Fruit fly (Drosophila melanogaster) whole organism, embryonic: ENCODE data around the gene CG31099.
A peak's percentile ranks its signal among the peaks of the same experiment; 100 is the strongest.

ENCODE experiments used
- ATbp ChIP-seq: fragments of 200-800 bp; sonication (Bioruptor generic); optimal IDR thresholded peaks from 2 replicates; lab custom pipeline; 2017; ENCODE audit warnings: missing biosample characterization, mild to moderate bottlenecking, missing genetic modification characterization, missing genetic modification reagents
- CG10431 ChIP-seq: fragments of 200-800 bp; sonication (Bioruptor generic); optimal IDR thresholded peaks from 3 replicates; lab custom pipeline; 2018; ENCODE audit warnings: missing biosample characterization, mild to moderate bottlenecking, missing genetic modification characterization
- CG11723 ChIP-seq: fragments of 200-800 bp; sonication (Bioruptor generic); optimal IDR thresholded peaks from 2 replicates; lab custom pipeline; 2017; ENCODE audit warnings: missing biosample characterization, mild to moderate bottlenecking, missing genetic modification characterization
- CG13123 ChIP-seq: fragments of 200-800 bp; sonication (Bioruptor generic); optimal IDR thresholded peaks from 2 replicates; lab custom pipeline; 2016; ENCODE audit warnings: missing biosample characterization, missing genetic modification characterization
- CG13424 ChIP-seq: fragments of 200-800 bp; sonication (Bioruptor generic); optimal IDR thresholded peaks from 2 replicates; lab custom pipeline; 2019; ENCODE audit warnings: missing biosample characterization, mild to moderate bottlenecking, missing genetic modification characterization, moderate library complexity
- CG15696 ChIP-seq: fragments of 200-800 bp; sonication (Bioruptor generic); optimal IDR thresholded peaks from 2 replicates; lab custom pipeline; 2019; ENCODE audit warnings: missing biosample characterization, mild to moderate bottlenecking, missing genetic modification characterization, moderate library complexity
- CG16863 ChIP-seq: fragments of 200-800 bp; sonication (Bioruptor generic); optimal IDR thresholded peaks from 3 replicates; lab custom pipeline; 2016; ENCODE audit warnings: missing biosample characterization, missing genetic modification characterization
- CG2889 ChIP-seq: fragments of 200-800 bp; sonication (Bioruptor generic); IDR thresholded peaks from 3 replicates; pipeline ENCODE4 v1.3.6; 2022; ENCODE audit warnings: missing biosample characterization, missing genetic modification characterization
- CG31365 ChIP-seq: fragments of 200-800 bp; sonication (Bioruptor generic); optimal IDR thresholded peaks from 2 replicates; lab custom pipeline; 2018; ENCODE audit warnings: missing biosample characterization, mild to moderate bottlenecking, missing genetic modification characterization
- CG3163 ChIP-seq: fragments of 200-800 bp; sonication (Bioruptor generic); optimal IDR thresholded peaks from 3 replicates; lab custom pipeline; 2016; ENCODE audit warnings: missing biosample characterization, missing genetic modification characterization
- CG32767 ChIP-seq: fragments of 200-800 bp; sonication (Bioruptor generic); IDR thresholded peaks from 2 replicates; pipeline ENCODE4 v1.3.6; 2022; ENCODE audit warnings: missing biosample characterization, missing genetic modification characterization
- CG32772 ChIP-seq: fragments of 200-800 bp; sonication (Bioruptor generic); IDR thresholded peaks from 2 replicates; pipeline ENCODE4 v1.3.6; 2022; ENCODE audit warnings: missing biosample characterization, missing genetic modification characterization
- CG3407 ChIP-seq: fragments of 200-800 bp; sonication (Bioruptor generic); optimal IDR thresholded peaks from 2 replicates; lab custom pipeline; 2018; ENCODE audit warnings: missing biosample characterization, mild to moderate bottlenecking, missing genetic modification characterization
- CG4730 ChIP-seq: fragments of 200-800 bp; sonication (Bioruptor generic); IDR thresholded peaks from 2 replicates; pipeline ENCODE4 v1.3.6; 2022; ENCODE audit warnings: missing biosample characterization, missing genetic modification characterization
- CG4820 ChIP-seq: fragments of 200-800 bp; sonication (Bioruptor generic); optimal IDR thresholded peaks from 3 replicates; lab custom pipeline; 2016; ENCODE audit warnings: missing biosample characterization, missing genetic modification characterization
- CG5953 ChIP-seq: fragments of 200-800 bp; sonication (Bioruptor generic); IDR thresholded peaks from 2 replicates; pipeline ENCODE4 v1.3.6; 2022; ENCODE audit warnings: missing biosample characterization, missing genetic modification characterization
- CG6765 ChIP-seq: fragments of 200-800 bp; sonication (Bioruptor generic); optimal IDR thresholded peaks from 3 replicates; lab custom pipeline; 2017; ENCODE audit warnings: missing biosample characterization, mild to moderate bottlenecking, missing genetic modification characterization
- CG9437 ChIP-seq: fragments of 200-800 bp; sonication (Bioruptor generic); optimal IDR thresholded peaks from 2 replicates; lab custom pipeline; 2018; ENCODE audit warnings: missing biosample characterization, mild to moderate bottlenecking, missing genetic modification characterization
- CG9609 ChIP-seq: fragments of 200-800 bp; sonication (Bioruptor generic); optimal IDR thresholded peaks from 3 replicates; lab custom pipeline; 2016; ENCODE audit warnings: missing biosample characterization, missing genetic modification characterization
- D ChIP-seq, 2 experiments: fragments of 200-800 bp in 1 of 2; fragments of >200 bp in 1 of 2; sonication (Bioruptor generic) in 1 of 2; optimal IDR thresholded peaks; 2 replicates in 1 of 2; 3 replicates in 1 of 2; lab custom pipeline; 2017; ENCODE audit warnings: mild to moderate bottlenecking in 1 of 2, missing biosample characterization in 1 of 2, missing genetic modification characterization in 1 of 2, missing genetic modification reagents in 1 of 2
- Dref ChIP-seq: fragments of 200-800 bp; sonication (Bioruptor generic); IDR thresholded peaks from 2 replicates; pipeline ENCODE4 v1.3.6; 2022; ENCODE audit warnings: missing biosample characterization, missing genetic modification characterization
- Eip74EF ChIP-seq, 2 experiments: fragments of 200-800 bp in 1 of 2; fragments of >200 bp in 1 of 2; sonication (Bioruptor generic) in 1 of 2; optimal IDR thresholded peaks; 2 replicates each; lab custom pipeline; 2017 to 2019; ENCODE audit warnings: missing biosample characterization in 2 of 2, missing genetic modification characterization in 2 of 2, mild to moderate bottlenecking in 1 of 2, moderate library complexity in 1 of 2
- Ets65A ChIP-seq: fragments of 200-800 bp; sonication (Bioruptor generic); peaks from one replicate; lab custom pipeline; 2016; ENCODE audit warnings: missing biosample characterization, missing genetic modification characterization
- Lim3 ChIP-seq: fragments of 200-800 bp; sonication (Bioruptor generic); IDR thresholded peaks from 2 replicates; pipeline ENCODE4 v1.3.6; 2022; ENCODE audit warnings: missing biosample characterization, missing genetic modification characterization
- MTF-1 ChIP-seq: fragments of 200-800 bp; sonication (Bioruptor generic); optimal IDR thresholded peaks from 2 replicates; lab custom pipeline; 2018; ENCODE audit warnings: missing biosample characterization, mild to moderate bottlenecking, missing genetic modification characterization, borderline replicate concordance
- Meics ChIP-seq: fragments of 200-800 bp; sonication (Bioruptor generic); optimal IDR thresholded peaks from 2 replicates; lab custom pipeline; 2017; ENCODE audit warnings: missing biosample characterization, mild to moderate bottlenecking, missing genetic modification characterization
- PHDP ChIP-seq: fragments of 200-800 bp; sonication (Bioruptor generic); optimal IDR thresholded peaks from 3 replicates; lab custom pipeline; 2018; ENCODE audit warnings: missing biosample characterization, mild to moderate bottlenecking, missing genetic modification characterization, moderate library complexity
- Rx ChIP-seq: fragments of 200-800 bp; sonication (Bioruptor generic); IDR thresholded peaks from 2 replicates; pipeline ENCODE4 v1.3.6; 2022; ENCODE audit warnings: missing biosample characterization, missing genetic modification characterization
- Side ChIP-seq: fragments of 200-800 bp; sonication (Bioruptor generic); optimal IDR thresholded peaks from 2 replicates; lab custom pipeline; 2016; ENCODE audit warnings: missing biosample characterization, missing genetic modification characterization
- Vsx1 ChIP-seq: fragments of 200-800 bp; sonication (Bioruptor generic); optimal IDR thresholded peaks from 2 replicates; lab custom pipeline; 2017; ENCODE audit warnings: missing biosample characterization, mild to moderate bottlenecking, missing genetic modification characterization, missing genetic modification reagents
- br ChIP-seq: fragments of >200 bp; optimal IDR thresholded peaks from 2 replicates; lab custom pipeline; 2017
- chn ChIP-seq: fragments of 200-800 bp; sonication (Bioruptor generic); optimal IDR thresholded peaks from 2 replicates; lab custom pipeline; 2016; ENCODE audit warnings: missing biosample characterization, missing genetic modification characterization
- da ChIP-seq: fragments of 200-800 bp; sonication (Bioruptor generic); optimal IDR thresholded peaks from 2 replicates; lab custom pipeline; 2016; ENCODE audit warnings: missing biosample characterization, missing genetic modification characterization
- dmrt99B ChIP-seq: fragments of 200-800 bp; sonication (Bioruptor generic); optimal IDR thresholded peaks from 2 replicates; lab custom pipeline; 2018; ENCODE audit warnings: missing biosample characterization, mild to moderate bottlenecking, missing genetic modification characterization, moderate library complexity
- en ChIP-seq: fragments of 200-800 bp; sonication (Bioruptor generic); optimal IDR thresholded peaks from 2 replicates; lab custom pipeline; 2016; ENCODE audit warnings: missing biosample characterization, missing genetic modification characterization
- eyg ChIP-seq: fragments of 200-800 bp; sonication (Bioruptor generic); optimal IDR thresholded peaks from 3 replicates; lab custom pipeline; 2016; ENCODE audit warnings: missing biosample characterization, missing genetic modification characterization
- fu2 ChIP-seq: fragments of 200-800 bp; sonication (Bioruptor generic); optimal IDR thresholded peaks from 2 replicates; lab custom pipeline; 2016; ENCODE audit warnings: missing biosample characterization, missing genetic modification characterization
- grau ChIP-seq: fragments of 200-800 bp; optimal IDR thresholded peaks from 3 replicates; lab custom pipeline; 2019; ENCODE audit warnings: missing biosample characterization, mild to moderate bottlenecking, missing genetic modification characterization, moderate library complexity
- hth ChIP-seq: fragments of >200 bp; optimal IDR thresholded peaks from 2 replicates; lab custom pipeline; 2017; ENCODE audit warnings: inconsistent platforms
- jumu ChIP-seq: fragments of 200-800 bp; sonication (Bioruptor generic); optimal IDR thresholded peaks from 3 replicates; lab custom pipeline; 2016; ENCODE audit warnings: missing biosample characterization, missing genetic modification characterization
- ken ChIP-seq: fragments of 200-800 bp; sonication (Bioruptor generic); IDR thresholded peaks from 3 replicates; pipeline ENCODE4 v1.3.6; 2022; ENCODE audit warnings: missing biosample characterization, missing genetic modification characterization
- maf-S ChIP-seq: fragments of 200-800 bp; sonication (Bioruptor generic); optimal IDR thresholded peaks from 2 replicates; lab custom pipeline; 2016; ENCODE audit warnings: missing biosample characterization, missing genetic modification characterization
- nau ChIP-seq: fragments of 200-800 bp; sonication (Bioruptor generic); optimal IDR thresholded peaks from 3 replicates; lab custom pipeline; 2017; ENCODE audit warnings: missing biosample characterization, mild to moderate bottlenecking, missing genetic modification characterization, missing genetic modification reagents
- nerfin-1 ChIP-seq: fragments of 200-800 bp; sonication (Bioruptor generic); optimal IDR thresholded peaks from 3 replicates; lab custom pipeline; 2019; ENCODE audit warnings: missing biosample characterization, mild to moderate bottlenecking, missing genetic modification characterization, moderate library complexity
- pb ChIP-seq: fragments of 200-800 bp; sonication (Bioruptor generic); optimal IDR thresholded peaks from 3 replicates; lab custom pipeline; 2016; ENCODE audit warnings: missing biosample characterization, missing genetic modification characterization
- ranshi ChIP-seq: fragments of 200-800 bp; sonication (Bioruptor generic); IDR thresholded peaks from 2 replicates; pipeline ENCODE4 v1.3.6; 2022; ENCODE audit warnings: missing biosample characterization, missing genetic modification characterization
- rib ChIP-seq: fragments of 200-800 bp; sonication (Bioruptor generic); IDR thresholded peaks from 2 replicates; pipeline ENCODE4 v1.3.6; 2022; ENCODE audit warnings: missing biosample characterization, missing genetic modification characterization
- seq ChIP-seq: fragments of 200-800 bp; sonication (Bioruptor generic); IDR thresholded peaks from 2 replicates; pipeline ENCODE4 v1.3.6; 2022; ENCODE audit warnings: missing biosample characterization, missing genetic modification characterization
- tap ChIP-seq: fragments of 200-800 bp; optimal IDR thresholded peaks from 3 replicates; lab custom pipeline; 2019; ENCODE audit warnings: missing biosample characterization, mild to moderate bottlenecking, missing genetic modification characterization, moderate library complexity
- twi ChIP-seq: fragments of 200-800 bp; optimal IDR thresholded peaks from 2 replicates; lab custom pipeline; 2019; ENCODE audit warnings: missing biosample characterization, mild to moderate bottlenecking, missing genetic modification characterization, moderate library complexity
- zfh1 ChIP-seq: fragments of 200-800 bp; sonication (Bioruptor generic); IDR thresholded peaks from 3 replicates; pipeline ENCODE4 v1.3.6; 2022; ENCODE audit warnings: missing biosample characterization, missing genetic modification characterization

Gene CG31099

DNA sequence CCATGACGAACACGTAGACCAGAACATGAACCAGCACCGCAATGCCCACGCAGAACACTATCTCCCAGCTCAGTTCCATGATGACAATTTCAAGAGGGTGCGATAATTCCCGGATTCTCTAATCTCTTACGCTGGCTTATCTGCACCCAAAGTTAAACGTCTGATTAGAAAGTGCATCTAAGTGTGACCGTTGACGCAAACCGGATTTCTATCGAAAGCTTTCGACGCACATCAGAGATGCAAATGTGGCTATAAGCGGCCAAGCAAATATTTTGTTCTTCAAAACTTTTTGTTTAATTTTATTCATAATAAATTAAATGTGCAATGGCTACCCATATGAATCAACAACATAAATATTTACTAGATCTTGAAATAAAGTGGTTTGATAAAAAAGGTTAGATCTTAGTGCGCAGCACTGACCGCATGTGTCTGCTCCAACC lies 48.4 kb downstream of the CG31099 start, which contains the start of the genes Kdsr and CG11858 (continued):
- TF ChIP-seq CG6765 (GFP tag; lab: Kevin White, UChicago) (no peak), CG31365 (tag; lab: Kevin White, UChicago) (no peak), CG13424 (peak; percentile 69), grau (tag; lab: Kevin White, UChicago) (peak; percentile 73), CG9609 (GFP tag; lab: Kevin White, UChicago) (peak; percentile 26), fu2 (GFP tag; lab: Kevin White, UChicago) (peak; percentile 21), CG2889 (GFP tag; lab: Robert Waterston, UW) (peak; percentile 72), ranshi (GFP tag; lab: Robert Waterston, UW) (peak; percentile 54; the same call in 1 of the 2 replicates), CG4820 (GFP tag; lab: Kevin White, UChicago) (peak; percentile 23), dmrt99B (tag; lab: Kevin White, UChicago) (no peak), Dref (GFP tag; lab: Robert Waterston, UW) (peak; percentile 51), eyg (GFP tag; lab: Kevin White, UChicago) (no peak), Ets65A (GFP tag; lab: Kevin White, UChicago) (peak; percentile 94), seq (GFP tag; lab: Robert Waterston, UW) (peak; percentile 55; the same call in 1 of the 2 replicates), twi (tag; lab: Kevin White, UChicago) (peak; percentile 30), jumu (GFP tag; lab: Kevin White, UChicago) (peak; percentile 44), CG13123 (GFP tag; lab: Kevin White, UChicago) (peak; percentile 6), CG15696 (tag; lab: Kevin White, UChicago) (peak; percentile 42), br (lab: Kevin White, UChicago) (no peak), tap (tag; lab: Kevin White, UChicago) (no peak), Side (peak; percentile 3), zfh1 (peak; percentile 77), hth (no peak), ATbp (GFP tag; lab: Kevin White, UChicago) (no peak), PHDP (tag; lab: Kevin White, UChicago) (peak; percentile 75), nau (GFP tag; lab: Kevin White, UChicago) (no peak), ken (peak; percentile 70; the same call in 2 of the 3 replicates), Lim3 (GFP tag; lab: Robert Waterston, UW) (no peak), CG10431 (GFP tag; lab: Kevin White, UChicago) (no peak), CG5953 (peak; percentile 35; the same call in 1 of the 2 replicates), chn (GFP tag; lab: Kevin White, UChicago) (peak; percentile 65), Vsx1 (GFP tag; lab: Kevin White, UChicago) (no peak), D (optimal IDR thresholded peaks at IDR 0.05; lab: Kevin White, UChicago) (no peak), D (GFP tag; optimal IDR thresholded peaks at IDR 0.05; lab: Kevin White, UChicago) (no peak), CG32767 (GFP tag; lab: Robert Waterston, UW) (peak; percentile 23; the same call in 1 of the 2 replicates), Eip74EF (GFP tag; optimal IDR thresholded peaks at IDR 0.05; lab: Kevin White, UChicago) (no peak), CG11723 (no peak), da (GFP tag; lab: Kevin White, UChicago) (no peak), maf-S (GFP tag; lab: Kevin White, UChicago) (peak; percentile 40), CG16863 (peak; percentile 15), MTF-1 (GFP tag; lab: Kevin White, UChicago) (no peak), CG3163 (GFP tag; lab: Kevin White, UChicago) (peak; percentile 19), CG4730 (GFP tag; lab: Robert Waterston, UW) (peak; percentile 37; the same call in 1 of the 2 replicates), CG32772 (GFP tag; lab: Robert Waterston, UW) (peak; percentile 68), pb (GFP tag; lab: Kevin White, UChicago) (peak; percentile 3), en (no peak), CG9437 (GFP tag; lab: Kevin White, UChicago) (peak; percentile 11), rib (GFP tag; lab: Robert Waterston, UW) (peak; percentile 38; the same call in 1 of the 2 replicates), nerfin-1 (peak; percentile 28), Meics (GFP tag; lab: Kevin White, UChicago) (peak; percentile 61), CG3407 (GFP tag; lab: Kevin White, UChicago) (no peak), Rx (GFP tag; lab: Robert Waterston, UW) (peak; percentile 50)
